Fruit fly (Drosophila melanogaster) whole organism, wandering third instar larva: ENCODE data around the gene CG42766.

Source experiments
- CG32264 ChIP-seq: fragments of 200-800 bp; sonication (Bioruptor generic); optimal IDR thresholded peaks from 2 replicates; lab custom pipeline; 2016; ENCODE audit warnings: missing biosample characterization, missing genetic modification characterization
- CG9705 ChIP-seq: fragments of 200-800 bp; sonication (Bioruptor generic); optimal IDR thresholded peaks from 2 replicates; lab custom pipeline; 2018; ENCODE audit warnings: missing biosample characterization, mild to moderate bottlenecking, missing genetic modification characterization
- Dif ChIP-seq: fragments of 200-275, 200-300 bp; sonication (Bioruptor generic); optimal IDR thresholded peaks from 2 replicates; lab custom pipeline; 2018; ENCODE audit warnings: missing biosample characterization, missing genetic modification characterization; ENCODE audit not compliant: partially characterized antibody
- GATAd ChIP-seq: sonication (Bioruptor generic); optimal IDR thresholded peaks from 2 replicates; lab custom pipeline; 2016; ENCODE audit warnings: missing biosample characterization, missing genetic modification characterization
- HLH106 ChIP-seq: fragments of 200-800 bp; optimal IDR thresholded peaks from 3 replicates; lab custom pipeline; 2019; ENCODE audit warnings: missing biosample characterization, mild to moderate bottlenecking, missing genetic modification characterization, moderate library complexity
- Hr78 ChIP-seq: fragments of >200 bp; optimal IDR thresholded peaks from 2 replicates; lab custom pipeline; 2017; ENCODE audit warnings: missing biosample characterization, missing genetic modification characterization
- Hr83 ChIP-seq: fragments of 200-300 bp; sonication (Bioruptor generic); optimal IDR thresholded peaks from 2 replicates; lab custom pipeline; 2016; ENCODE audit warnings: missing biosample characterization, mild to moderate bottlenecking, missing genetic modification characterization, moderate library complexity; ENCODE audit not compliant: poor library complexity, severe bottlenecking
- Myc ChIP-seq: fragments of >200 bp; optimal IDR thresholded peaks from 2 replicates; lab custom pipeline; 2017
- N ChIP-seq: fragments of >200 bp; optimal IDR thresholded peaks from 2 replicates; lab custom pipeline; 2018; ENCODE audit warnings: missing biosample characterization, missing external identifiers, missing genetic modification characterization
- OdsH ChIP-seq: fragments of 200-800 bp; sonication (Bioruptor generic); optimal IDR thresholded peaks from 2 replicates; lab custom pipeline; 2016; ENCODE audit warnings: missing biosample characterization, mild to moderate bottlenecking, missing genetic modification characterization
- Rel ChIP-seq, 2 experiments: fragments of 200-800 bp; sonication (Bioruptor generic) in 1 of 2; optimal IDR thresholded peaks; 2 replicates in 1 of 2; 3 replicates in 1 of 2; lab custom pipeline; 2016 to 2019; ENCODE audit warnings: mild to moderate bottlenecking in 2 of 2, missing biosample characterization in 2 of 2, missing genetic modification characterization in 2 of 2, moderate library complexity in 1 of 2
- Sp1 ChIP-seq: fragments of 200-800 bp; sonication (Bioruptor generic); optimal IDR thresholded peaks from 3 replicates; lab custom pipeline; 2019; ENCODE audit warnings: missing biosample characterization, mild to moderate bottlenecking, missing genetic modification characterization, moderate library complexity
- Vsx2 ChIP-seq: fragments of 200-300, 225-300 bp; sonication (Bioruptor generic); optimal IDR thresholded peaks from 2 replicates; lab custom pipeline; 2018; ENCODE audit warnings: missing biosample characterization, missing genetic modification characterization; ENCODE audit not compliant: partially characterized antibody
- br ChIP-seq: fragments of 200-800 bp; sonication (Bioruptor generic); optimal IDR thresholded peaks from 2 replicates; lab custom pipeline; 2016; ENCODE audit warnings: missing biosample characterization, missing genetic modification characterization
- dl ChIP-seq, 2 experiments: fragments of 175-275, 200-275 bp in 1 of 2; fragments of 200-275 bp in 1 of 2; sonication (Bioruptor generic); optimal IDR thresholded peaks; lab custom pipeline; 2018; ENCODE audit warnings: mild to moderate bottlenecking in 2 of 2, missing biosample characterization in 2 of 2, missing genetic modification characterization in 2 of 2, moderate library complexity in 2 of 2; ENCODE audit not compliant: partially characterized antibody in 2 of 2, insufficient read depth in 1 of 2
- dmrt93B ChIP-seq: fragments of 200-800 bp; sonication (Bioruptor generic); optimal IDR thresholded peaks from 2 replicates; lab custom pipeline; 2018; ENCODE audit warnings: missing biosample characterization, mild to moderate bottlenecking, missing genetic modification characterization
- ey ChIP-seq: fragments of 200-800 bp; sonication (Bioruptor generic); optimal IDR thresholded peaks from 2 replicates; lab custom pipeline; 2016; ENCODE audit warnings: missing biosample characterization, missing genetic modification characterization
- foxo ChIP-seq, 2 experiments: fragments of 200-800 bp; sonication (Bioruptor generic); optimal IDR thresholded peaks; 2 replicates in 1 of 2; 3 replicates in 1 of 2; lab custom pipeline; 2016 to 2017; ENCODE audit warnings: missing biosample characterization in 2 of 2, missing genetic modification characterization in 2 of 2
- fru ChIP-seq: fragments of 200-800 bp; sonication (Bioruptor generic); optimal IDR thresholded peaks from 3 replicates; lab custom pipeline; 2016; ENCODE audit warnings: missing biosample characterization, mild to moderate bottlenecking, missing genetic modification characterization
- jim ChIP-seq: fragments of 175-275, 200-325 bp; sonication (Bioruptor generic); optimal IDR thresholded peaks from 2 replicates; lab custom pipeline; 2016; ENCODE audit warnings: missing biosample characterization, mild to moderate bottlenecking, missing genetic modification characterization
- lola ChIP-seq: fragments of >200 bp; optimal IDR thresholded peaks from 2 replicates; lab custom pipeline; 2017; ENCODE audit warnings: missing biosample characterization, missing genetic modification characterization
- psq ChIP-seq: fragments of 200-800 bp; sonication (Bioruptor generic); optimal IDR thresholded peaks from 3 replicates; lab custom pipeline; 2017; ENCODE audit warnings: missing biosample characterization, mild to moderate bottlenecking, missing genetic modification characterization, moderate library complexity
- rgr ChIP-seq: fragments of 200-800 bp; sonication (Bioruptor generic); optimal IDR thresholded peaks from 3 replicates; lab custom pipeline; 2016; ENCODE audit warnings: missing biosample characterization, mild to moderate bottlenecking, missing genetic modification characterization
- sage ChIP-seq: fragments of 200-800 bp; sonication (Bioruptor generic); optimal IDR thresholded peaks from 2 replicates; lab custom pipeline; 2016; ENCODE audit warnings: missing biosample characterization, mild to moderate bottlenecking, missing genetic modification characterization
- sv ChIP-seq: fragments of 200-800 bp; sonication (Bioruptor generic); optimal IDR thresholded peaks from 3 replicates; lab custom pipeline; 2016; ENCODE audit warnings: missing biosample characterization, missing genetic modification characterization
- tai ChIP-seq: sonication (Bioruptor generic); optimal IDR thresholded peaks from 2 replicates; lab custom pipeline; 2016; ENCODE audit warnings: missing biosample characterization, missing genetic modification characterization
- usp ChIP-seq: fragments of >200 bp; optimal IDR thresholded peaks from 2 replicates; lab custom pipeline; 2017; ENCODE audit warnings: missing biosample characterization, missing genetic modification characterization
- woc ChIP-seq: sonication (Bioruptor generic); optimal IDR thresholded peaks from 2 replicates; lab custom pipeline; 2016; ENCODE audit warnings: missing biosample characterization, mild to moderate bottlenecking, missing genetic modification characterization

The CG42766 gene

dm6 chrX:15976568-15976967 is at the start of gene CG42766:
Gene CG42766 (plus strand): TSS chrX:15976868.
- TF ChIP-seq foxo (GFP tag; optimal IDR thresholded peaks at IDR 0.05; lab: Kevin White, UChicago) (no peak), CG9705 (no peak), Vsx2 (GFP tag; lab: Kevin White, UChicago) (no peak), N (GFP tag; lab: Kevin White, UChicago) (no peak), sage (GFP tag; lab: Kevin White, UChicago) (no peak), fru (no peak), CG32264 (GFP tag; lab: Kevin White, UChicago) (no peak), usp (no peak), Myc (lab: Kevin White, UChicago) (no peak), jim (no peak), psq (GFP tag; lab: Kevin White, UChicago) (no peak)
- TF ChIP-seq, all 38 proteins: peak for 0

DNA sequence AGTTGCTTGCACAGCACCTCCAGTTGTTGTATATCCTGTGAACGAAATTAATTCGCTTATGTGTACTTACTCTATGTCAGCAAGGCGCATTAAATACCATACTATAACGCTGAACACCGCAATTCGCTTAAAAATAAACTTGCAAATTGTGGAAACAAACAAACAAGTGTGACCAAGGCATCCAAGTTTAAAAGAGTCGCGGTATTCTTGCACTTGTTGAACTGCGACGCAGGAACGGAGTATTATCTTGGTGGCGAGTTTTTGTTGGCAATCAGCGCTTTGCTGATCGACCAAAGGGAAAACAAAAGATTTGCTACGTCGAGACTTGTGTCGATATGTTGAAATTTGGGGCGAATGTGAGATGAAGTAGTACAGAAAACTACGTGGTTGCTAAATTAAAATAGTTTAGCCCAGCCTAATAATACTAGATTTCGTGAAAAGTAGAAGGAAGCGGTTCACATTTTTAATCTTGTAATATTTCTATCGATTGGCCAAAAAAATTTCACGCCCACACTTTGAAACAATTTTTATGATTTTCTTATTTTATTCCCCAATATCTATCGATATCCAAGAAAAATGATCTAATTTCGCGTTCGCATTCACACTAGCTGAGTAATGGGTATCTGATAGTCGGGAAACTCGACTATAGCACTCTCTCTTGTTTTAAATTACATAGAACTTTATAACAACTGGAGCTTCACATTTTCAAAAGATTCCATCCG is 43.0 kb upstream of the CG42766 start, which contains the start of gene Ranbp16:
Gene Ranbp16, minus strand, starts transcription at position 364 of the 722 bp plus-strand sequence.
- TF ChIP-seq N (GFP tag; lab: Kevin White, UChicago) (peak; percentile 90), Hr83 (GFP tag; lab: Kevin White, UChicago) (no peak), OdsH (GFP tag; lab: Kevin White, UChicago) (no peak), HLH106 (tag; lab: Kevin White, UChicago) (no peak), Sp1 (GFP tag; lab: Kevin White, UChicago) (no peak), sv (GFP tag; lab: Kevin White, UChicago) (no peak), tai (GFP tag; lab: Kevin White, UChicago) (no peak), CG9705 (no peak), woc (peak; percentile 36), rgr (no peak), GATAd (GFP tag; lab: Kevin White, UChicago) (no peak), ey (GFP tag; lab: Kevin White, UChicago) (no peak), sage (GFP tag; lab: Kevin White, UChicago) (no peak), Hr78 (GFP tag; lab: Kevin White, UChicago) (peak; percentile 79)

DNA sequence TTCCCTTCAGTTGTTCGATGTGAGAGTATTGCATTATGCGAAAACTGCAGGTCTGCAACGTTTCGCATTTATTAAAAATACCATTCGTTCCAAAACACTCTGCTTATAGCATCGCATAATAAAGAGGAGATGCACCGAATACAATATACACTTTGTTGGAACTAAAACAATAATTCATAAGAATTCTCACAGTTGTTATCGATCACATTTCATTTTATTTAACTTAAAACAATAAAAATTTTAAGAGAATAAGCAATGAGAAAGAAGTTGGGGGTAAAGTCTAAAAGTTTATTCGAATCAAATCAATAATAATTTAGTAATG is 42.5 kb upstream of the CG42766 start:
- TF ChIP-seq sv (GFP tag; lab: Kevin White, UChicago) (no peak), woc (peak; percentile 6), dmrt93B (GFP tag; lab: Kevin White, UChicago) (no peak)

dm6 chrX:15940105-15940955 is 36.3 kb upstream of the CG42766 start, which contains the start of gene Stim:
Gene Stim (minus strand): TSS chrX:15940451.
- TF ChIP-seq br (GFP tag; lab: Kevin White, UChicago), result no peak
- TF ChIP-seq N (GFP tag; lab: Kevin White, UChicago), result peak; percentile 67
- no peak for TF ChIP-seq Rel (GFP tag; optimal IDR thresholded peaks at IDR 0.05; lab: Kevin White, UChicago)
- peak; percentile 86 for TF ChIP-seq Rel (tag; optimal IDR thresholded peaks at IDR 0.05; lab: Kevin White, UChicago)

- no peak for TF ChIP-seq foxo (GFP tag; optimal IDR thresholded peaks at IDR 0.05; lab: Kevin White, UChicago)
- TF ChIP-seq usp, result no peak
- TF ChIP-seq Hr83 (GFP tag; lab: Kevin White, UChicago), result no peak
- no peak for TF ChIP-seq rgr
- no peak for TF ChIP-seq woc
- TF ChIP-seq ey (GFP tag; lab: Kevin White, UChicago), result no peak
- no peak for TF ChIP-seq Sp1 (GFP tag; lab: Kevin White, UChicago)
- no peak for TF ChIP-seq psq (GFP tag; lab: Kevin White, UChicago)
- TF ChIP-seq lola (GFP tag; lab: Kevin White, UChicago), result no peak
- no peak for TF ChIP-seq CG32264 (GFP tag; lab: Kevin White, UChicago)
These were observed 35.8 kb upstream of the CG42766 start, which contains the start of gene CG8924 for dm6 chrX:15940956-15941246. Gene CG8924 (plus strand): TSS chrX:15941077.

dm6 chrX:15941527-15941926 is 35.1 kb upstream of the CG42766 start:
- TF ChIP-seq fru (no peak), dl (GFP tag; optimal IDR thresholded peaks at IDR 0.05; lab: Kevin White, UChicago; ENCODE audit: insufficient read depth in 1 of 2, partially characterized antibody in 2 of 2) (no peak), jim (no peak), Dif (GFP tag; lab: Kevin White, UChicago) (no peak), tai (GFP tag; lab: Kevin White, UChicago) (no peak), sage (GFP tag; lab: Kevin White, UChicago) (no peak), Hr83 (GFP tag; lab: Kevin White, UChicago) (no peak), N (GFP tag; lab: Kevin White, UChicago) (no peak), HLH106 (tag; lab: Kevin White, UChicago) (no peak), foxo (GFP tag; optimal IDR thresholded peaks at IDR 0.05; lab: Kevin White, UChicago) (no peak), sv (GFP tag; lab: Kevin White, UChicago) (no peak)
